Worm (Caenorhabditis elegans): ENCODE data around the gene bcat-1.

Gene bcat-1

ce11 chrX:12860711-12861287, 16.5 kb upstream of the bcat-1 start, which contains the start of gene T14G8.3:
Gene T14G8.3 (plus strand): TSS chrX:12861237.
- TF ChIP-seq hmg-4 (GFP tag; optimal IDR thresholded peaks at IDR 0.05) (no peak), B0310.2 (tag; optimal IDR thresholded peaks at IDR 0.05) (no peak), flt-1 (GFP tag; IDR thresholded peaks at IDR 0.05) (no peak), ceh-36 (tag; optimal IDR thresholded peaks at IDR 0.05) (no peak), hnd-1 (tag; optimal IDR thresholded peaks at IDR 0.05) (no peak), tra-4 (tag; optimal IDR thresholded peaks at IDR 0.05) (no peak)

- no peak for TF ChIP-seq pes-1 (GFP tag; IDR thresholded peaks at IDR 0.05)
- TF ChIP-seq aly-1 (tag; optimal IDR thresholded peaks at IDR 0.05): no peak
- no peak for TF ChIP-seq tbx-37 (GFP tag; conservative IDR thresholded peaks at IDR 0.05)
- TF ChIP-seq sea-1 (GFP tag; conservative IDR thresholded peaks at IDR 0.05): no peak
- no peak for TF ChIP-seq ama-1 (optimal IDR thresholded peaks at IDR 0.05)
- TF ChIP-seq hmg-4 (GFP tag; optimal IDR thresholded peaks at IDR 0.05): no peak
- no peak for TF ChIP-seq ets-7 (tag; optimal IDR thresholded peaks at IDR 0.05)
- TF ChIP-seq tbx-11 (GFP tag; IDR thresholded peaks at IDR 0.05): no peak
- no peak for TF ChIP-seq flt-1 (GFP tag; IDR thresholded peaks at IDR 0.05)
- no peak for TF ChIP-seq hmbx-1 (tag; optimal IDR thresholded peaks at IDR 0.05)
- TF ChIP-seq F13C5.2 (tag; optimal IDR thresholded peaks at IDR 0.05): no peak
- no peak for TF ChIP-seq scrt-1 (GFP tag; IDR thresholded peaks at IDR 0.05)
- no peak for TF ChIP-seq hnd-1 (tag; optimal IDR thresholded peaks at IDR 0.05)
- no peak for TF ChIP-seq tra-4 (tag; optimal IDR thresholded peaks at IDR 0.05)
- no peak for TF ChIP-seq ceh-36 (tag; optimal IDR thresholded peaks at IDR 0.05)
- TF ChIP-seq ceh-13 (GFP tag; optimal IDR thresholded peaks at IDR 0.05): no peak
Measured at ce11 chrX:12862509-12862908, 14.8 kb upstream of the bcat-1 start, which contains the start of gene T14G8.6. Gene T14G8.6 (minus strand): TSS chrX:12862846.

ce11 chrX:12863262-12863661, 14.0 kb upstream of the bcat-1 start:
- TF ChIP-seq flt-1 (GFP tag; IDR thresholded peaks at IDR 0.05) (no peak), hmbx-1 (tag; optimal IDR thresholded peaks at IDR 0.05) (no peak), F13C5.2 (tag; optimal IDR thresholded peaks at IDR 0.05) (no peak), aly-1 (tag; optimal IDR thresholded peaks at IDR 0.05) (no peak)

- TF ChIP-seq flt-1 (GFP tag; IDR thresholded peaks at IDR 0.05) (no peak), ama-1 (optimal IDR thresholded peaks at IDR 0.05) (no peak), ceh-13 (GFP tag; optimal IDR thresholded peaks at IDR 0.05) (no peak), ets-7 (tag; optimal IDR thresholded peaks at IDR 0.05) (no peak), F13C5.2 (tag; optimal IDR thresholded peaks at IDR 0.05) (no peak), sea-1 (GFP tag; conservative IDR thresholded peaks at IDR 0.05) (no peak), scrt-1 (GFP tag; IDR thresholded peaks at IDR 0.05) (no peak), hmg-4 (GFP tag; optimal IDR thresholded peaks at IDR 0.05) (no peak), hmbx-1 (tag; optimal IDR thresholded peaks at IDR 0.05) (no peak)
Measured at ce11 chrX:12863796-12864195, 13.5 kb upstream of the bcat-1 start, which contains the start of gene T14G8.4. Gene T14G8.4 (minus strand): TSS chrX:12863896.

- no peak for TF ChIP-seq flt-1 (GFP tag; IDR thresholded peaks at IDR 0.05)
- no peak for TF ChIP-seq tbx-11 (GFP tag; IDR thresholded peaks at IDR 0.05)
- TF ChIP-seq ceh-36 (tag; optimal IDR thresholded peaks at IDR 0.05): no peak
- no peak for TF ChIP-seq hmbx-1 (tag; optimal IDR thresholded peaks at IDR 0.05)
- TF ChIP-seq tbx-37 (GFP tag; conservative IDR thresholded peaks at IDR 0.05): no peak
- TF ChIP-seq pes-1 (GFP tag; IDR thresholded peaks at IDR 0.05): no peak
- no peak for TF ChIP-seq hnd-1 (tag; optimal IDR thresholded peaks at IDR 0.05)
- TF ChIP-seq tra-4 (tag; optimal IDR thresholded peaks at IDR 0.05): no peak
- no peak for TF ChIP-seq ceh-13 (GFP tag; optimal IDR thresholded peaks at IDR 0.05)
- TF ChIP-seq aly-1 (tag; optimal IDR thresholded peaks at IDR 0.05): no peak
- no peak for TF ChIP-seq ama-1 (optimal IDR thresholded peaks at IDR 0.05)
- TF ChIP-seq scrt-1 (GFP tag; IDR thresholded peaks at IDR 0.05): no peak
- TF ChIP-seq sea-1 (GFP tag; conservative IDR thresholded peaks at IDR 0.05): no peak
- no peak for TF ChIP-seq hmg-4 (GFP tag; optimal IDR thresholded peaks at IDR 0.05)
Measured at ce11 chrX:12869412-12869811, 7.9 kb upstream of the bcat-1 start.

ce11 chrX:12869827-12870394, 7.4 kb upstream of the bcat-1 start:
- TF ChIP-seq sea-1 (GFP tag; conservative IDR thresholded peaks at IDR 0.05) (no peak), flt-1 (GFP tag; IDR thresholded peaks at IDR 0.05) (no peak), hnd-1 (tag; optimal IDR thresholded peaks at IDR 0.05) (no peak), scrt-1 (GFP tag; IDR thresholded peaks at IDR 0.05) (no peak), aly-1 (tag; optimal IDR thresholded peaks at IDR 0.05) (no peak), pes-1 (GFP tag; IDR thresholded peaks at IDR 0.05) (no peak), B0310.2 (tag; optimal IDR thresholded peaks at IDR 0.05) (no peak), F13C5.2 (tag; optimal IDR thresholded peaks at IDR 0.05) (no peak), ceh-13 (GFP tag; optimal IDR thresholded peaks at IDR 0.05) (no peak), tra-4 (tag; optimal IDR thresholded peaks at IDR 0.05) (no peak), ceh-36 (tag; optimal IDR thresholded peaks at IDR 0.05) (no peak), ama-1 (optimal IDR thresholded peaks at IDR 0.05) (no peak), tbx-11 (GFP tag; IDR thresholded peaks at IDR 0.05) (no peak), hmbx-1 (tag; optimal IDR thresholded peaks at IDR 0.05) (no peak), tbx-37 (GFP tag; conservative IDR thresholded peaks at IDR 0.05) (no peak), hmg-4 (GFP tag; optimal IDR thresholded peaks at IDR 0.05) (no peak), ets-7 (tag; optimal IDR thresholded peaks at IDR 0.05) (no peak)

- no peak for TF ChIP-seq B0310.2 (tag; optimal IDR thresholded peaks at IDR 0.05)
- no peak for TF ChIP-seq tbx-37 (GFP tag; conservative IDR thresholded peaks at IDR 0.05)
- no peak for TF ChIP-seq scrt-1 (GFP tag; IDR thresholded peaks at IDR 0.05)
- TF ChIP-seq F13C5.2 (tag; optimal IDR thresholded peaks at IDR 0.05): no peak
- 0 out of 2 replicates have a peak, but pooled peaks have one; percentile 36 for TF ChIP-seq tbx-11 (GFP tag; IDR thresholded peaks at IDR 0.05)
- no peak for TF ChIP-seq ets-7 (tag; optimal IDR thresholded peaks at IDR 0.05)
- no peak for TF ChIP-seq pes-1 (GFP tag; IDR thresholded peaks at IDR 0.05)
Measured at ce11 chrX:12872022-12872888, 5.0 kb upstream of the bcat-1 start.

Data from whole organism, early embryonic.